Worm (Caenorhabditis elegans) whole organism, late embryonic: Measurements from ENCODE around the gene tag-10.

Experiments used
- ceh-22 ChIP-seq: sonication (generic microtip); optimal IDR thresholded peaks from 2 replicates; lab custom pipeline; 2017; ENCODE audit warnings: missing biosample characterization, missing genetic modification characterization
- dve-1 ChIP-seq: sonication (generic microtip); optimal IDR thresholded peaks from 2 replicates; lab custom pipeline; 2017; ENCODE audit warnings: antibody characterized with exemption, mild to moderate bottlenecking, missing genetic modification characterization, missing compliant biosample characterization
- nhr-11 ChIP-seq: fragments of 150-350 bp; optimal IDR thresholded peaks from 2 replicates; lab custom pipeline; 2014; ENCODE audit warnings: missing biosample characterization, missing genetic modification characterization

DNA sequence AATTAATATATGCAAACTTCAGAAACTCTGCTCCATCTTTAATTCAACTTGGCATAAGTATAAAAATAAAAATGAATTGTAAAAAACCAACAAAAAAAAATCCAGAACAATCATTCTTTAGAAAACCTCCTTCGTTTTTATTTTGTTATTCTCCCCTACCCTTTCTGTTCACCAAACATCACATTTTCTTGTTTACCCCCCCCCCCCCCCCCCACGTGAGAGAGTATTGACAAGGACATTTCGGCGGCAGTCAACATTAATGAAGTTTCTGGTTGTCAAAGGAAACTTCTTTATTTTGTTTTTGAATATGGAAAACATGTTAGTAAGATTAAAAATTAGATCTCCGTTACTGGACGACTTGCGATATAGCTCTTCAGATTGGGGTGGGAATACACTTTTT, 17.9 kb upstream of the tag-10 start:
- TF ChIP-seq nhr-11 (tag; lab: Kevin White, UChicago) (no peak), dve-1 (tag; lab: Kevin White, UChicago) (no peak), ceh-22 (no peak)
